Worm (Caenorhabditis elegans): ENCODE results near the gene chw-1.
A peak's percentile ranks its signal among the peaks of the same experiment; 100 is the strongest.

chw-1 gene

ce11 chrV:10493150-10493549 lies 31.1 kb downstream of the chw-1 start, which contains the start of gene ugt-33:
ugt-33 (plus strand) TSS chrV:10493409.
- no peak for TF ChIP-seq pha-4 (tag; optimal IDR thresholded peaks at IDR 0.05)
- TF ChIP-seq sea-2 (GFP tag; optimal IDR thresholded peaks at IDR 0.05) = no peak
- no peak for TF ChIP-seq ceh-16 (tag; optimal IDR thresholded peaks at IDR 0.05)
- TF ChIP-seq eor-1 (tag; optimal IDR thresholded peaks at IDR 0.05) = no peak
- TF ChIP-seq elt-2 (tag; optimal IDR thresholded peaks at IDR 0.05) = peak; percentile 76
- TF ChIP-seq lin-39 (tag; optimal IDR thresholded peaks at IDR 0.05) = no peak
- no peak for TF ChIP-seq tbx-2 (tag; optimal IDR thresholded peaks at IDR 0.05)
- TF ChIP-seq nhr-23 (tag; optimal IDR thresholded peaks at IDR 0.05) = no peak
- TF ChIP-seq pqm-1 (tag; optimal IDR thresholded peaks at IDR 0.05) = peak; percentile 83
- no peak for TF ChIP-seq ceh-28 (tag; optimal IDR thresholded peaks at IDR 0.05)
- no peak for TF ChIP-seq skn-1 (tag; optimal IDR thresholded peaks at IDR 0.05)
- no peak for TF ChIP-seq ceh-82 (tag; optimal IDR thresholded peaks at IDR 0.05)

- TF ChIP-seq lsy-12 (tag; optimal IDR thresholded peaks at IDR 0.05) (no peak), nfya-1 (tag; optimal IDR thresholded peaks at IDR 0.05; ENCODE audit: insufficient read depth) (no peak), aly-2 (tag; optimal IDR thresholded peaks at IDR 0.05) (no peak), mml-1 (tag; optimal IDR thresholded peaks at IDR 0.05) (no peak), ceh-16 (tag; optimal IDR thresholded peaks at IDR 0.05) (no peak), fkh-2 (tag; optimal IDR thresholded peaks at IDR 0.05) (no peak), nhr-28 (tag; optimal IDR thresholded peaks at IDR 0.05) (no peak), fkh-10 (GFP tag; optimal IDR thresholded peaks at IDR 0.05) (no peak), hmg-11 (tag; optimal IDR thresholded peaks at IDR 0.05) (no peak), elt-3 (tag; optimal IDR thresholded peaks at IDR 0.05) (no peak), ceh-28 (tag; optimal IDR thresholded peaks at IDR 0.05) (no peak), nhr-77 (tag; optimal IDR thresholded peaks at IDR 0.05) (no peak), nhr-43 (tag; optimal IDR thresholded peaks at IDR 0.05; ENCODE audit: poor library complexity, severe bottlenecking) (no peak), ztf-11 (tag; optimal IDR thresholded peaks at IDR 0.05) (no peak), sea-2 (GFP tag; optimal IDR thresholded peaks at IDR 0.05) (no peak), nhr-237 (tag; optimal IDR thresholded peaks at IDR 0.05) (no peak), ama-1 (optimal IDR thresholded peaks at IDR 0.05) (no peak), egl-5 (tag; optimal IDR thresholded peaks at IDR 0.05) (no peak), elt-2 (tag; optimal IDR thresholded peaks at IDR 0.05) (no peak)
These were observed 34.7 kb downstream of the chw-1 start, which contains the start of gene C35A5.4 for ce11 chrV:10496733-10497132. C35A5.4 (plus strand) TSS chrV:10497033.

DNA sequence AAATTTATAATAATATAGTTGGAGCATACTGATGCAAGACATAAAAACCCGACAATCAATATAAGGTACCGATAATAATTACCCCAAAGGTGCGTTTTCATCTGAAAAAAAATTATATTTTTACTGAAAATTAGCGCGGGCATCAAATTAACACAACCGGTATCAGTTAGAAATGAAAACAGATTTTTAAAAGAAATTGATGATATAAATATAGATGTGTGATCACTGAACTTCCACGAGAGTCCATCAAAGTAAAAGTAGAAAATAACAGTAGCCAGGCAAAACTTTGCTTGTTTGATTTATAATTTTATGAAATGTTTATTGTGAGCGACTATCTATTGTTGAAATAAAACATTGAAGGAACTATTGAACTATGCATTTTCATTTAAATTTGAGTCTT lies 39.2 kb downstream of the chw-1 start, which contains the start of gene C35A5.3:
C35A5.3 (minus strand) TSS at position 101 of the 400 bp plus-strand sequence.
- TF ChIP-seq sea-2 (GFP tag; optimal IDR thresholded peaks at IDR 0.05) (no peak), ceh-82 (tag; optimal IDR thresholded peaks at IDR 0.05) (no peak), nhr-11 (tag; optimal IDR thresholded peaks at IDR 0.05) (no peak), nhr-76 (tag; optimal IDR thresholded peaks at IDR 0.05) (no peak), elt-1 (tag; optimal IDR thresholded peaks at IDR 0.05) (no peak), ztf-11 (tag; optimal IDR thresholded peaks at IDR 0.05) (no peak), mdl-1 (tag; optimal IDR thresholded peaks at IDR 0.05) (no peak), nhr-67 (tag; optimal IDR thresholded peaks at IDR 0.05) (no peak), lsy-12 (tag; optimal IDR thresholded peaks at IDR 0.05) (no peak), aly-2 (tag; optimal IDR thresholded peaks at IDR 0.05) (no peak), nhr-237 (tag; optimal IDR thresholded peaks at IDR 0.05) (no peak), ceh-16 (tag; optimal IDR thresholded peaks at IDR 0.05) (no peak), nhr-25 (tag; optimal IDR thresholded peaks at IDR 0.05) (no peak), nhr-77 (tag; optimal IDR thresholded peaks at IDR 0.05) (no peak), pqm-1 (tag; optimal IDR thresholded peaks at IDR 0.05) (no peak), ceh-9 (tag; optimal IDR thresholded peaks at IDR 0.05) (no peak), nhr-23 (tag; optimal IDR thresholded peaks at IDR 0.05) (no peak)

DNA sequence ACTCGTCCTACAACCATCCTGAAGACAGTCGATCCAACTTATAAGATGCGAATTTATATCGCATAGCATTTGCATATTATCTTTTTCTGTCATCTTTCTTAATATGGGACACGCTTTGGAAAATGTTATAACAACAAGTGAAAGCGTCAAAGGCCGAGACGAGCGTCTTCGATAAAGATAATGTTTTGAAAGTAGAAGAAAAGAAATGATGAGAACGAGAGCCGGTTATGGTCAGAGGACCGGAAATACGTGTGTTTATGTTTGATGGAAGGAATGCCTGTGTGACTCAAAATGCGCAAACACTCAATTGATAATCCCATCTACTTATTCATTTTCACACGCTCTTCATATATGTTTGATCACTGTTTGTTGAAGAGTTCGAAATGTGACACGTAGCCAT lies 40.9 kb downstream of the chw-1 start, which contains the start of gene C35A5.11:
C35A5.11 (minus strand) TSS at position 101 of the 400 bp plus-strand sequence.
- TF ChIP-seq hmg-11 (tag; optimal IDR thresholded peaks at IDR 0.05) (no peak), nhr-77 (tag; optimal IDR thresholded peaks at IDR 0.05) (no peak), fos-1 (tag; optimal IDR thresholded peaks at IDR 0.05) (no peak), snpc-4 (tag; optimal IDR thresholded peaks at IDR 0.05) (no peak), nhr-237 (tag; optimal IDR thresholded peaks at IDR 0.05) (no peak), nhr-76 (tag; optimal IDR thresholded peaks at IDR 0.05) (no peak), lin-15B (tag; optimal IDR thresholded peaks at IDR 0.05) (no peak), nhr-23 (tag; optimal IDR thresholded peaks at IDR 0.05) (peak; percentile 45)

Measured in whole organism, L3 larva.